Fruit fly (Drosophila melanogaster) whole organism, wandering third instar larva: ENCODE results near the gene CG14634.

Source experiments
- Abd-B ChIP-seq: fragments of >200 bp; optimal IDR thresholded peaks from 2 replicates; lab custom pipeline; 2017; ENCODE audit warnings: missing biosample characterization, missing genetic modification characterization
- CG32264 ChIP-seq: fragments of 200-800 bp; sonication (Bioruptor generic); optimal IDR thresholded peaks from 2 replicates; lab custom pipeline; 2016; ENCODE audit warnings: missing biosample characterization, missing genetic modification characterization
- CG9705 ChIP-seq: fragments of 200-800 bp; sonication (Bioruptor generic); optimal IDR thresholded peaks from 2 replicates; lab custom pipeline; 2018; ENCODE audit warnings: missing biosample characterization, mild to moderate bottlenecking, missing genetic modification characterization
- CrebA ChIP-seq: fragments of 200-800 bp; sonication (Bioruptor generic); optimal IDR thresholded peaks from 2 replicates; lab custom pipeline; 2016; ENCODE audit warnings: missing biosample characterization, mild to moderate bottlenecking, missing genetic modification characterization, borderline replicate concordance
- Dfd ChIP-seq: fragments of >200 bp; optimal IDR thresholded peaks from 2 replicates; lab custom pipeline; 2017; ENCODE audit warnings: missing biosample characterization, missing genetic modification characterization
- Dif ChIP-seq: fragments of 200-275, 200-300 bp; sonication (Bioruptor generic); optimal IDR thresholded peaks from 2 replicates; lab custom pipeline; 2018; ENCODE audit warnings: missing biosample characterization, missing genetic modification characterization; ENCODE audit not compliant: partially characterized antibody
- GATAd ChIP-seq: sonication (Bioruptor generic); optimal IDR thresholded peaks from 2 replicates; lab custom pipeline; 2016; ENCODE audit warnings: missing biosample characterization, missing genetic modification characterization
- HLH106 ChIP-seq: fragments of 200-800 bp; optimal IDR thresholded peaks from 3 replicates; lab custom pipeline; 2019; ENCODE audit warnings: missing biosample characterization, mild to moderate bottlenecking, missing genetic modification characterization, moderate library complexity
- Hnf4 ChIP-seq: fragments of 200-800 bp; sonication (Bioruptor generic); optimal IDR thresholded peaks from 2 replicates; lab custom pipeline; 2016; ENCODE audit warnings: missing biosample characterization, mild to moderate bottlenecking, missing genetic modification characterization
- Hr78 ChIP-seq: fragments of >200 bp; optimal IDR thresholded peaks from 2 replicates; lab custom pipeline; 2017; ENCODE audit warnings: missing biosample characterization, missing genetic modification characterization
- Hr83 ChIP-seq: fragments of 200-300 bp; sonication (Bioruptor generic); optimal IDR thresholded peaks from 2 replicates; lab custom pipeline; 2016; ENCODE audit warnings: missing biosample characterization, mild to moderate bottlenecking, missing genetic modification characterization, moderate library complexity; ENCODE audit not compliant: poor library complexity, severe bottlenecking
- Jra ChIP-seq: sonication (Bioruptor generic); optimal IDR thresholded peaks from 2 replicates; lab custom pipeline; 2016; ENCODE audit warnings: missing biosample characterization, missing genetic modification characterization
- Mio ChIP-seq: sonication (Bioruptor generic); optimal IDR thresholded peaks from 2 replicates; lab custom pipeline; 2016; ENCODE audit warnings: missing biosample characterization, missing genetic modification characterization
- Myc ChIP-seq: fragments of >200 bp; optimal IDR thresholded peaks from 2 replicates; lab custom pipeline; 2017
- N ChIP-seq: fragments of >200 bp; optimal IDR thresholded peaks from 2 replicates; lab custom pipeline; 2018; ENCODE audit warnings: missing biosample characterization, missing external identifiers, missing genetic modification characterization
- OdsH ChIP-seq: fragments of 200-800 bp; sonication (Bioruptor generic); optimal IDR thresholded peaks from 2 replicates; lab custom pipeline; 2016; ENCODE audit warnings: missing biosample characterization, mild to moderate bottlenecking, missing genetic modification characterization
- Rel ChIP-seq, 2 experiments: fragments of 200-800 bp; sonication (Bioruptor generic) in 1 of 2; optimal IDR thresholded peaks; 2 replicates in 1 of 2; 3 replicates in 1 of 2; lab custom pipeline; 2016 to 2019; ENCODE audit warnings: mild to moderate bottlenecking in 2 of 2, missing biosample characterization in 2 of 2, missing genetic modification characterization in 2 of 2, moderate library complexity in 1 of 2
- Sp1 ChIP-seq: fragments of 200-800 bp; sonication (Bioruptor generic); optimal IDR thresholded peaks from 3 replicates; lab custom pipeline; 2019; ENCODE audit warnings: missing biosample characterization, mild to moderate bottlenecking, missing genetic modification characterization, moderate library complexity
- Vsx2 ChIP-seq: fragments of 200-300, 225-300 bp; sonication (Bioruptor generic); optimal IDR thresholded peaks from 2 replicates; lab custom pipeline; 2018; ENCODE audit warnings: missing biosample characterization, missing genetic modification characterization; ENCODE audit not compliant: partially characterized antibody
- br ChIP-seq: fragments of 200-800 bp; sonication (Bioruptor generic); optimal IDR thresholded peaks from 2 replicates; lab custom pipeline; 2016; ENCODE audit warnings: missing biosample characterization, missing genetic modification characterization
- brk ChIP-seq: fragments of 200-800 bp; sonication (Bioruptor generic); optimal IDR thresholded peaks from 2 replicates; lab custom pipeline; 2016; ENCODE audit warnings: missing biosample characterization, mild to moderate bottlenecking, missing genetic modification characterization
- dl ChIP-seq, 2 experiments: fragments of 175-275, 200-275 bp in 1 of 2; fragments of 200-275 bp in 1 of 2; sonication (Bioruptor generic); optimal IDR thresholded peaks; lab custom pipeline; 2018; ENCODE audit warnings: mild to moderate bottlenecking in 2 of 2, missing biosample characterization in 2 of 2, missing genetic modification characterization in 2 of 2, moderate library complexity in 2 of 2; ENCODE audit not compliant: partially characterized antibody in 2 of 2, insufficient read depth in 1 of 2
- dmrt93B ChIP-seq: fragments of 200-800 bp; sonication (Bioruptor generic); optimal IDR thresholded peaks from 2 replicates; lab custom pipeline; 2018; ENCODE audit warnings: missing biosample characterization, mild to moderate bottlenecking, missing genetic modification characterization
- dsf ChIP-seq: sonication (Bioruptor generic); optimal IDR thresholded peaks from 2 replicates; lab custom pipeline; 2016; ENCODE audit warnings: missing biosample characterization, missing genetic modification characterization, borderline replicate concordance
- ey ChIP-seq: fragments of 200-800 bp; sonication (Bioruptor generic); optimal IDR thresholded peaks from 2 replicates; lab custom pipeline; 2016; ENCODE audit warnings: missing biosample characterization, missing genetic modification characterization
- foxo ChIP-seq, 2 experiments: fragments of 200-800 bp; sonication (Bioruptor generic); optimal IDR thresholded peaks; 2 replicates in 1 of 2; 3 replicates in 1 of 2; lab custom pipeline; 2016 to 2017; ENCODE audit warnings: missing biosample characterization in 2 of 2, missing genetic modification characterization in 2 of 2
- fru ChIP-seq: fragments of 200-800 bp; sonication (Bioruptor generic); optimal IDR thresholded peaks from 3 replicates; lab custom pipeline; 2016; ENCODE audit warnings: missing biosample characterization, mild to moderate bottlenecking, missing genetic modification characterization
- h ChIP-seq: fragments of 200-800 bp; sonication (Bioruptor generic); optimal IDR thresholded peaks from 3 replicates; lab custom pipeline; 2016; ENCODE audit warnings: missing biosample characterization, mild to moderate bottlenecking, missing genetic modification characterization
- jim ChIP-seq: fragments of 175-275, 200-325 bp; sonication (Bioruptor generic); optimal IDR thresholded peaks from 2 replicates; lab custom pipeline; 2016; ENCODE audit warnings: missing biosample characterization, mild to moderate bottlenecking, missing genetic modification characterization
- lola ChIP-seq: fragments of >200 bp; optimal IDR thresholded peaks from 2 replicates; lab custom pipeline; 2017; ENCODE audit warnings: missing biosample characterization, missing genetic modification characterization
- pan ChIP-seq: fragments of >200 bp; optimal IDR thresholded peaks from 2 replicates; lab custom pipeline; 2017
- psq ChIP-seq: fragments of 200-800 bp; sonication (Bioruptor generic); optimal IDR thresholded peaks from 3 replicates; lab custom pipeline; 2017; ENCODE audit warnings: missing biosample characterization, mild to moderate bottlenecking, missing genetic modification characterization, moderate library complexity
- rgr ChIP-seq: fragments of 200-800 bp; sonication (Bioruptor generic); optimal IDR thresholded peaks from 3 replicates; lab custom pipeline; 2016; ENCODE audit warnings: missing biosample characterization, mild to moderate bottlenecking, missing genetic modification characterization
- sage ChIP-seq: fragments of 200-800 bp; sonication (Bioruptor generic); optimal IDR thresholded peaks from 2 replicates; lab custom pipeline; 2016; ENCODE audit warnings: missing biosample characterization, mild to moderate bottlenecking, missing genetic modification characterization
- sv ChIP-seq: fragments of 200-800 bp; sonication (Bioruptor generic); optimal IDR thresholded peaks from 3 replicates; lab custom pipeline; 2016; ENCODE audit warnings: missing biosample characterization, missing genetic modification characterization
- tai ChIP-seq: sonication (Bioruptor generic); optimal IDR thresholded peaks from 2 replicates; lab custom pipeline; 2016; ENCODE audit warnings: missing biosample characterization, missing genetic modification characterization
- usp ChIP-seq: fragments of >200 bp; optimal IDR thresholded peaks from 2 replicates; lab custom pipeline; 2017; ENCODE audit warnings: missing biosample characterization, missing genetic modification characterization
- woc ChIP-seq: sonication (Bioruptor generic); optimal IDR thresholded peaks from 2 replicates; lab custom pipeline; 2016; ENCODE audit warnings: missing biosample characterization, mild to moderate bottlenecking, missing genetic modification characterization

Gene CG14634

dm6 chrX:900725-901345, 38.4 kb downstream of the CG14634 start:
- TF ChIP-seq sage (GFP tag; lab: Kevin White, UChicago), result peak; percentile 69
- TF ChIP-seq br (GFP tag; lab: Kevin White, UChicago), result peak; percentile 92
- no peak for TF ChIP-seq pan (lab: Kevin White, UChicago)
- peak; percentile 82 for TF ChIP-seq tai (GFP tag; lab: Kevin White, UChicago)
- TF ChIP-seq CG9705 (GFP tag; lab: Kevin White, UChicago), result peak; percentile 82
- TF ChIP-seq lola (GFP tag; lab: Kevin White, UChicago), result no peak
- no peak for TF ChIP-seq Hr83
- TF ChIP-seq sv, result peak; percentile 50
- peak; percentile 84 for TF ChIP-seq Hnf4
- peak; percentile 68 for TF ChIP-seq CG32264 (GFP tag; lab: Kevin White, UChicago)
- peak; percentile 85 for TF ChIP-seq dmrt93B (GFP tag; lab: Kevin White, UChicago)
- TF ChIP-seq Rel (GFP tag; optimal IDR thresholded peaks at IDR 0.05; lab: Kevin White, UChicago), result no peak
- TF ChIP-seq Rel (tag; optimal IDR thresholded peaks at IDR 0.05; lab: Kevin White, UChicago), result peak; percentile 66
- no peak for TF ChIP-seq usp (GFP tag; lab: Kevin White, UChicago)
- no peak for TF ChIP-seq GATAd
- TF ChIP-seq Dif (GFP tag; lab: Kevin White, UChicago), result no peak
- no peak for TF ChIP-seq Vsx2 (GFP tag; lab: Kevin White, UChicago)
- peak; percentile 81 for TF ChIP-seq psq (GFP tag; lab: Kevin White, UChicago)
- peak; percentile 30 for TF ChIP-seq brk
- peak; percentile 88 for TF ChIP-seq rgr (GFP tag; lab: Kevin White, UChicago)
- peak; percentile 92 for TF ChIP-seq fru
- peak; percentile 50 for TF ChIP-seq Mio
- peak; percentile 88 for TF ChIP-seq Sp1 (GFP tag; lab: Kevin White, UChicago)
- peak; percentile 32 to 91 for TF ChIP-seq foxo (GFP tag; optimal IDR thresholded peaks at IDR 0.05; lab: Kevin White, UChicago)
- TF ChIP-seq Myc (lab: Kevin White, UChicago), result no peak
- TF ChIP-seq OdsH (GFP tag; lab: Kevin White, UChicago), result peak; percentile 89
- TF ChIP-seq dsf (GFP tag; lab: Kevin White, UChicago), result no peak
- no peak for TF ChIP-seq jim (GFP tag; lab: Kevin White, UChicago)
- no peak for TF ChIP-seq N (GFP tag; lab: Kevin White, UChicago)
- TF ChIP-seq CrebA (GFP tag; lab: Kevin White, UChicago), result peak; percentile 55
- TF ChIP-seq dl (GFP tag; optimal IDR thresholded peaks at IDR 0.05; lab: Kevin White, UChicago; ENCODE audit: insufficient read depth in 1 of 2, partially characterized antibody in 2 of 2), result peak in 1 of 2 experiments; percentile 38
- TF ChIP-seq HLH106 (tag; lab: Kevin White, UChicago), result peak; percentile 93
- no peak for TF ChIP-seq Abd-B (GFP tag; lab: Kevin White, UChicago)
- TF ChIP-seq Jra (GFP tag; lab: Kevin White, UChicago), result peak; percentile 11
- peak; percentile 95 for TF ChIP-seq woc (GFP tag; lab: Kevin White, UChicago)
- TF ChIP-seq ey, result peak; percentile 94
- peak; percentile 93 for TF ChIP-seq h
- TF ChIP-seq Hr78 (GFP tag; lab: Kevin White, UChicago), result no peak
- TF ChIP-seq Dfd (GFP tag; lab: Kevin White, UChicago), result no peak

- TF ChIP-seq sv (no peak), psq (GFP tag; lab: Kevin White, UChicago) (peak; percentile 49)
These were observed 46.5 kb downstream of the CG14634 start for dm6 chrX:908763-909497.
